Fruit fly (Drosophila melanogaster) whole organism, embryonic: ENCODE data around the gene Papss.

Source experiments
- Aef1 ChIP-seq: fragments of 200-800 bp; sonication (Bioruptor generic); IDR thresholded peaks from 3 replicates; pipeline ENCODE4 v1.3.6; 2022; ENCODE audit warnings: missing biosample characterization, missing genetic modification characterization
- BtbVII ChIP-seq: fragments of 200-800 bp; sonication (Bioruptor generic); optimal IDR thresholded peaks from 3 replicates; lab custom pipeline; 2017; ENCODE audit warnings: missing biosample characterization, mild to moderate bottlenecking, missing genetic modification characterization
- CG10209 ChIP-seq: fragments of 200-800 bp; sonication (Bioruptor generic); optimal IDR thresholded peaks from 3 replicates; lab custom pipeline; 2017; ENCODE audit warnings: missing biosample characterization, mild to moderate bottlenecking, missing genetic modification characterization, missing genetic modification reagents
- CG10959 ChIP-seq: fragments of 200-800 bp; sonication (Bioruptor generic); IDR thresholded peaks from 2 replicates; pipeline ENCODE4 v1.3.6; 2022; ENCODE audit warnings: missing biosample characterization, missing genetic modification characterization
- CG11093 ChIP-seq: fragments of 200-800 bp; sonication (Bioruptor generic); IDR thresholded peaks from 3 replicates; pipeline ENCODE4 v1.3.6; 2022; ENCODE audit warnings: missing biosample characterization, missing genetic modification characterization
- CG14050 ChIP-seq: fragments of 200-800 bp; sonication (Bioruptor generic); IDR thresholded peaks from 3 replicates; pipeline ENCODE4 v1.3.6; 2022; ENCODE audit warnings: missing biosample characterization, missing genetic modification characterization
- CG16779 ChIP-seq: fragments of 200-800 bp; sonication (Bioruptor generic); IDR thresholded peaks from 2 replicates; pipeline ENCODE4 v1.3.6; 2022; ENCODE audit warnings: missing biosample characterization, missing genetic modification characterization
- CG16815 ChIP-seq: fragments of 200-800 bp; sonication (Bioruptor generic); optimal IDR thresholded peaks from 3 replicates; lab custom pipeline; 2017; ENCODE audit warnings: missing biosample characterization, mild to moderate bottlenecking, missing genetic modification characterization
- CG18619 ChIP-seq: fragments of 200-800 bp; sonication (Bioruptor generic); optimal IDR thresholded peaks from 3 replicates; lab custom pipeline; 2017; ENCODE audit warnings: missing biosample characterization, mild to moderate bottlenecking, missing genetic modification characterization
- CG4820 ChIP-seq: fragments of 200-800 bp; sonication (Bioruptor generic); optimal IDR thresholded peaks from 3 replicates; lab custom pipeline; 2016; ENCODE audit warnings: missing biosample characterization, missing genetic modification characterization
- CG5953 ChIP-seq: fragments of 200-800 bp; sonication (Bioruptor generic); IDR thresholded peaks from 2 replicates; pipeline ENCODE4 v1.3.6; 2022; ENCODE audit warnings: missing biosample characterization, missing genetic modification characterization
- CG6791 ChIP-seq: fragments of 200-800 bp; sonication (Bioruptor generic); IDR thresholded peaks from 3 replicates; pipeline ENCODE4 v1.3.6; 2022; ENCODE audit warnings: missing biosample characterization, missing genetic modification characterization; ENCODE audit not compliant: partially characterized antibody
- CG8281 ChIP-seq: fragments of 200-800 bp; sonication (Bioruptor generic); optimal IDR thresholded peaks from 2 replicates; lab custom pipeline; 2018; ENCODE audit warnings: missing biosample characterization, mild to moderate bottlenecking, missing genetic modification characterization, moderate library complexity
- CG8388 ChIP-seq: fragments of 200-800 bp; sonication (Bioruptor generic); optimal IDR thresholded peaks from 2 replicates; lab custom pipeline; 2019; ENCODE audit warnings: missing biosample characterization, mild to moderate bottlenecking, missing genetic modification characterization, moderate library complexity
- CG8924 ChIP-seq: fragments of 200-800 bp; optimal IDR thresholded peaks from 3 replicates; lab custom pipeline; 2019; ENCODE audit warnings: missing biosample characterization, mild to moderate bottlenecking, missing genetic modification characterization, moderate library complexity
- CG9609 ChIP-seq: fragments of 200-800 bp; sonication (Bioruptor generic); optimal IDR thresholded peaks from 3 replicates; lab custom pipeline; 2016; ENCODE audit warnings: missing biosample characterization, missing genetic modification characterization
- CrebB ChIP-seq: fragments of 200-800 bp; sonication (Bioruptor generic); optimal IDR thresholded peaks from 3 replicates; lab custom pipeline; 2018; ENCODE audit warnings: missing biosample characterization, mild to moderate bottlenecking, missing genetic modification characterization
- E2f2 ChIP-seq: fragments of 200-800 bp; sonication (Bioruptor generic); IDR thresholded peaks from 2 replicates; pipeline ENCODE4 v1.3.6; 2022; ENCODE audit warnings: missing biosample characterization, missing genetic modification characterization
- Oli ChIP-seq: fragments of 200-800 bp; sonication (Bioruptor generic); optimal IDR thresholded peaks from 2 replicates; lab custom pipeline; 2018; ENCODE audit warnings: missing biosample characterization, mild to moderate bottlenecking, missing genetic modification characterization, moderate library complexity
- Optix ChIP-seq: fragments of 200-800 bp; sonication (Bioruptor generic); IDR thresholded peaks from 3 replicates; pipeline ENCODE4 v1.3.6; 2022; ENCODE audit warnings: missing biosample characterization, missing genetic modification characterization
- Scr ChIP-seq: fragments of 200-800 bp; sonication (Bioruptor generic); IDR thresholded peaks from 2 replicates; pipeline ENCODE4 v1.3.6; 2022; ENCODE audit warnings: missing biosample characterization, missing genetic modification characterization; ENCODE audit not compliant: partially characterized antibody
- amos ChIP-seq: fragments of 200-800 bp; sonication (Bioruptor generic); IDR thresholded peaks from 2 replicates; pipeline ENCODE4 v1.3.6; 2022; ENCODE audit warnings: missing biosample characterization, missing genetic modification characterization; ENCODE audit not compliant: partially characterized antibody
- ara ChIP-seq: fragments of 200-800 bp; sonication (Bioruptor generic); IDR thresholded peaks from 2 replicates; pipeline ENCODE4 v1.3.6; 2022; ENCODE audit warnings: missing biosample characterization, missing genetic modification characterization
- btn ChIP-seq: fragments of 200-800 bp; sonication (Bioruptor generic); optimal IDR thresholded peaks from 2 replicates; lab custom pipeline; 2016; ENCODE audit warnings: missing biosample characterization, missing genetic modification characterization
- cad ChIP-seq: fragments of >200 bp; optimal IDR thresholded peaks from 2 replicates; lab custom pipeline; 2017; ENCODE audit warnings: missing biosample characterization, missing genetic modification characterization
- caup ChIP-seq: fragments of 200-800 bp; sonication (Bioruptor generic); optimal IDR thresholded peaks from 3 replicates; lab custom pipeline; 2017; ENCODE audit warnings: missing biosample characterization, mild to moderate bottlenecking, missing genetic modification characterization, moderate library complexity; ENCODE audit not compliant: severe bottlenecking
- corto ChIP-seq: fragments of 200-800 bp; sonication (Bioruptor generic); optimal IDR thresholded peaks from 2 replicates; lab custom pipeline; 2016; ENCODE audit warnings: missing biosample characterization, mild to moderate bottlenecking, missing genetic modification characterization, moderate library complexity
- dan ChIP-seq: fragments of 200-800 bp; sonication (Bioruptor generic); IDR thresholded peaks from 2 replicates; pipeline ENCODE4 v1.3.6; 2022; ENCODE audit warnings: missing biosample characterization, missing genetic modification characterization
- fd96Cb ChIP-seq: fragments of 200-800 bp; sonication (Bioruptor generic); optimal IDR thresholded peaks from 2 replicates; lab custom pipeline; 2018; ENCODE audit warnings: missing biosample characterization, mild to moderate bottlenecking, missing genetic modification characterization, moderate library complexity
- fru ChIP-seq: fragments of >200 bp; optimal IDR thresholded peaks from 2 replicates; lab custom pipeline; 2017
- hbn ChIP-seq: fragments of 200-800 bp; sonication (Bioruptor generic); IDR thresholded peaks from 2 replicates; pipeline ENCODE4 v1.3.6; 2022; ENCODE audit warnings: missing biosample characterization, missing genetic modification characterization; ENCODE audit not compliant: partially characterized antibody
- her ChIP-seq: fragments of 200-800 bp; sonication (Bioruptor generic); optimal IDR thresholded peaks from 2 replicates; lab custom pipeline; 2016; ENCODE audit warnings: missing biosample characterization, missing genetic modification characterization
- insv ChIP-seq, 2 experiments: fragments of 200-800 bp; sonication (Bioruptor generic); optimal IDR thresholded peaks; 3 replicates each; lab custom pipeline; 2016 to 2018; ENCODE audit warnings: missing biosample characterization in 2 of 2, missing genetic modification characterization in 2 of 2
- inv ChIP-seq: fragments of 200-800 bp; sonication (Bioruptor generic); IDR thresholded peaks from 2 replicates; pipeline ENCODE4 v1.3.6; 2022; ENCODE audit warnings: missing biosample characterization, missing genetic modification characterization; ENCODE audit not compliant: partially characterized antibody
- jing ChIP-seq: fragments of 200-800 bp; sonication (Bioruptor generic); optimal IDR thresholded peaks from 2 replicates; lab custom pipeline; 2018; ENCODE audit warnings: missing biosample characterization, mild to moderate bottlenecking, missing genetic modification characterization
- lab ChIP-seq: fragments of 200-800 bp; sonication (Bioruptor generic); optimal IDR thresholded peaks from 3 replicates; lab custom pipeline; 2017; ENCODE audit warnings: missing biosample characterization, missing genetic modification characterization, mild to moderate bottlenecking, moderate library complexity, missing genetic modification reagents
- mld ChIP-seq: fragments of 200-800 bp; sonication (Bioruptor generic); IDR thresholded peaks from 3 replicates; pipeline ENCODE4 v1.3.6; 2022; ENCODE audit warnings: missing biosample characterization, missing genetic modification characterization; ENCODE audit not compliant: partially characterized antibody
- oc ChIP-seq: fragments of 200-800 bp; sonication (Bioruptor generic); optimal IDR thresholded peaks from 2 replicates; lab custom pipeline; 2018; ENCODE audit warnings: missing biosample characterization, mild to moderate bottlenecking, missing genetic modification characterization, moderate library complexity
- pfk ChIP-seq: fragments of 200-800 bp; sonication (Bioruptor generic); optimal IDR thresholded peaks from 2 replicates; lab custom pipeline; 2018; ENCODE audit warnings: missing biosample characterization, mild to moderate bottlenecking, missing genetic modification characterization, moderate library complexity
- rib ChIP-seq: fragments of 200-800 bp; sonication (Bioruptor generic); IDR thresholded peaks from 2 replicates; pipeline ENCODE4 v1.3.6; 2022; ENCODE audit warnings: missing biosample characterization, missing genetic modification characterization
- sc ChIP-seq, 3 experiments: fragments of >200 bp in 2 of 3; fragments of 200-800 bp in 1 of 3; sonication (Bioruptor generic) in 1 of 3; optimal IDR thresholded peaks; 2 replicates in 2 of 3; 3 replicates in 1 of 3; lab custom pipeline; 2017; ENCODE audit warnings: mild to moderate bottlenecking in 1 of 3, missing biosample characterization in 1 of 3, missing genetic modification characterization in 1 of 3, missing genetic modification reagents in 1 of 3
- tin ChIP-seq: fragments of 200-800 bp; sonication (Bioruptor generic); optimal IDR thresholded peaks from 3 replicates; lab custom pipeline; 2016; ENCODE audit warnings: missing biosample characterization, missing genetic modification characterization
- toy ChIP-seq: fragments of 200-800 bp; sonication (Bioruptor generic); IDR thresholded peaks from 2 replicates; pipeline ENCODE4 v1.3.6; 2022; ENCODE audit warnings: missing biosample characterization, missing genetic modification characterization
- twi ChIP-seq: fragments of 200-800 bp; optimal IDR thresholded peaks from 2 replicates; lab custom pipeline; 2019; ENCODE audit warnings: missing biosample characterization, mild to moderate bottlenecking, missing genetic modification characterization, moderate library complexity
- wdn ChIP-seq: fragments of 200-800 bp; sonication (Bioruptor generic); IDR thresholded peaks from 2 replicates; pipeline ENCODE4 v1.3.6; 2022; ENCODE audit warnings: missing biosample characterization, missing genetic modification characterization
- wek ChIP-seq: fragments of 200-800 bp; sonication (Bioruptor generic); optimal IDR thresholded peaks from 3 replicates; lab custom pipeline; 2018; ENCODE audit warnings: missing biosample characterization, mild to moderate bottlenecking, missing genetic modification characterization, moderate library complexity
- z ChIP-seq: fragments of 200-800 bp; sonication (Bioruptor generic); IDR thresholded peaks from 3 replicates; pipeline ENCODE4 v1.3.6; 2022; ENCODE audit warnings: missing biosample characterization, missing genetic modification characterization
- zf30C ChIP-seq: fragments of 200-800 bp; sonication (Bioruptor generic); optimal IDR thresholded peaks from 3 replicates; lab custom pipeline; 2018; ENCODE audit warnings: missing biosample characterization, mild to moderate bottlenecking, missing genetic modification characterization

Papss gene

dm6 chr3L:19902560-19903399 lies 57.7 kb downstream of the Papss start (continued):
- TF ChIP-seq CG9609 (GFP tag; lab: Kevin White, UChicago) = peak; percentile 94
- TF ChIP-seq twi (tag; lab: Kevin White, UChicago) = peak; percentile 79
- TF ChIP-seq inv = no peak
- TF ChIP-seq CG8924 (tag; lab: Kevin White, UChicago) = peak; percentile 95
- peak; percentile 93 for TF ChIP-seq CG14050
- TF ChIP-seq btn (GFP tag; lab: Kevin White, UChicago) = peak; percentile 93
- peak; percentile 96 for TF ChIP-seq her (GFP tag; lab: Kevin White, UChicago)
- TF ChIP-seq CG6791 (GFP tag; lab: Robert Waterston, UW) = no peak
- peak; percentile 85 for TF ChIP-seq BtbVII (GFP tag; lab: Kevin White, UChicago)
- TF ChIP-seq CG11093 = peak; percentile 89
- TF ChIP-seq tin (GFP tag; lab: Kevin White, UChicago) = peak; percentile 91
- TF ChIP-seq sc (optimal IDR thresholded peaks at IDR 0.05; lab: Kevin White, UChicago) = no peak
- peak; percentile 86 for TF ChIP-seq sc (GFP tag; optimal IDR thresholded peaks at IDR 0.05; lab: Kevin White, UChicago)
- TF ChIP-seq CG18619 (GFP tag; lab: Kevin White, UChicago) = peak; percentile 95
- TF ChIP-seq corto (GFP tag; lab: Kevin White, UChicago) = peak; percentile 97
- TF ChIP-seq CG8281 (tag; lab: Kevin White, UChicago) = peak; percentile 81
- TF ChIP-seq jing (GFP tag; lab: Kevin White, UChicago) = peak; percentile 91
- peak; percentile 86 for TF ChIP-seq CG16815
- peak; percentile 74 for TF ChIP-seq pfk
- TF ChIP-seq CG4820 (GFP tag; lab: Kevin White, UChicago) = peak; percentile 78
- no peak for TF ChIP-seq mld
- peak; percentile 79 for TF ChIP-seq E2f2 (GFP tag; lab: Robert Waterston, UW)
- TF ChIP-seq insv (GFP tag; optimal IDR thresholded peaks at IDR 0.05; lab: Kevin White, UChicago) = peak; percentile 17 to 36
- peak; percentile 97 for TF ChIP-seq lab (GFP tag; lab: Kevin White, UChicago)
- peak; percentile 89 for TF ChIP-seq ara (GFP tag; lab: Robert Waterston, UW)
- TF ChIP-seq dan (GFP tag; lab: Robert Waterston, UW) = no peak
- peak; percentile 94 for TF ChIP-seq wdn (GFP tag; lab: Robert Waterston, UW)
- TF ChIP-seq fd96Cb = peak; percentile 87
- TF ChIP-seq CG10959 (GFP tag; lab: Robert Waterston, UW) = no peak
- 0 out of 3 replicates have a peak, but pooled peaks have one; percentile 18 for TF ChIP-seq z (GFP tag; lab: Robert Waterston, UW)
- no peak for TF ChIP-seq fru (lab: Kevin White, UChicago)
- no peak for TF ChIP-seq Scr (GFP tag; lab: Robert Waterston, UW)
- peak; percentile 95 for TF ChIP-seq CrebB
- peak; percentile 86 for TF ChIP-seq toy (GFP tag; lab: Robert Waterston, UW)
- TF ChIP-seq CG10209 (GFP tag; lab: Kevin White, UChicago) = peak; percentile 94
- TF ChIP-seq Oli = peak; percentile 96
- TF ChIP-seq rib (GFP tag; lab: Robert Waterston, UW) = peak; percentile 91
- peak; percentile 96 for TF ChIP-seq caup (GFP tag; lab: Kevin White, UChicago)
- TF ChIP-seq CG5953 = peak; percentile 94
- TF ChIP-seq zf30C (GFP tag; lab: Kevin White, UChicago) = no peak
- TF ChIP-seq hbn (GFP tag; lab: Robert Waterston, UW) = no peak
- peak; percentile 92 for TF ChIP-seq oc (tag; lab: Kevin White, UChicago)
- TF ChIP-seq CG16779 (GFP tag; lab: Robert Waterston, UW) = peak; percentile 94
- no peak for TF ChIP-seq cad (GFP tag; lab: Kevin White, UChicago)
- peak; percentile 94 for TF ChIP-seq Aef1 (GFP tag; lab: Robert Waterston, UW)
- no peak for TF ChIP-seq amos (GFP tag; lab: Robert Waterston, UW)
- TF ChIP-seq Optix (GFP tag; lab: Robert Waterston, UW) = peak; percentile 94
- TF ChIP-seq CG8388 (GFP tag; lab: Kevin White, UChicago) = peak; percentile 91
- TF ChIP-seq wek = peak; percentile 91
